Fruit fly (Drosophila melanogaster): Measurements from ENCODE around the gene RYa-R.

DNA sequence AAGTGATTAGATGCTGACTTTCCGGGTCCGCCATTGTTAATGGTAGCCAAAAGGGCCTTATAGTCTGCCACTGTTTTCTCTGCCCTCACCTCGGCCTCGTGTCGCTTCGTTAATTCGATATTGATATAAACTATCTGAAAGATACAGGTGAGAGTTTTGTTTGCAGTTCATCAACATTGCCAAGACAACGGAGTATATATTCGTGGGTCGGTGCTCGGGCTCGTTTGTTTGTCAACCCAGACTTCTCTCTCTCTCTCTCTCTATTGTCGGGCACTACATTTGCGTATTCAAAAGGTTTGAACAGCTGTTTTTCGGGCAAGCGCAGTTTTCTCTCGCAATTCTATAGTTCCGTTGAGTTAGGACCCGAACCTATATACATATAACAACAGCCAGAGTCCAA lies 70.6 kb downstream of the RYa-R start:
- TF ChIP-seq psq (optimal IDR thresholded peaks at IDR 0.05) (no peak), pan (optimal IDR thresholded peaks at IDR 0.05) (no peak), Dll (optimal IDR thresholded peaks at IDR 0.05) (no peak), CG8478 (optimal IDR thresholded peaks at IDR 0.05) (no peak), usp (GFP tag; optimal IDR thresholded peaks at IDR 0.05) (no peak), EcR (GFP tag; optimal IDR thresholded peaks at IDR 0.05) (no peak)

All from whole organism.